Worm (Caenorhabditis elegans) whole organism, L2 larva: ENCODE measurements around the gene cab-1.
A peak's percentile ranks its signal among the peaks of the same experiment; 100 is the strongest.

ENCODE experiments used
- C34F6.9 ChIP-seq: fragments of 150-350 bp; optimal IDR thresholded peaks from 2 replicates; lab custom pipeline; 2014; ENCODE audit warnings: missing biosample characterization, missing genetic modification characterization
- F13H6.1 ChIP-seq: sonication (generic microtip); optimal IDR thresholded peaks from 2 replicates; lab custom pipeline; 2016; ENCODE audit warnings: missing genetic modification characterization, missing compliant biosample characterization
- R02D3.7 ChIP-seq: fragments of 150-350 bp; optimal IDR thresholded peaks from 2 replicates; lab custom pipeline; 2014; ENCODE audit warnings: missing biosample characterization, missing genetic modification characterization
- Y55F3AM.14 ChIP-seq: fragments of 200-800 bp; sonication (Bioruptor generic); optimal IDR thresholded peaks from 2 replicates; lab custom pipeline; 2018; ENCODE audit warnings: mild to moderate bottlenecking, missing genetic modification characterization, missing compliant biosample characterization
- ZK546.5 ChIP-seq: sonication (generic microtip); optimal IDR thresholded peaks from 2 replicates; lab custom pipeline; 2017; ENCODE audit warnings: missing biosample characterization, missing genetic modification characterization
- aly-2 ChIP-seq: fragments of 150-350 bp; optimal IDR thresholded peaks from 2 replicates; lab custom pipeline; 2014; ENCODE audit warnings: missing biosample characterization, missing genetic modification characterization
- ama-1 ChIP-seq: fragments of 150-350 bp; optimal IDR thresholded peaks from 2 replicates; lab custom pipeline; 2018; ENCODE audit warnings: inconsistent platforms
- blmp-1 ChIP-seq: sonication (generic microtip); optimal IDR thresholded peaks from 2 replicates; lab custom pipeline; 2017; ENCODE audit warnings: missing genetic modification characterization, mild to moderate bottlenecking, missing compliant biosample characterization, antibody characterized with exemption, moderate library complexity; ENCODE audit not compliant: insufficient read depth
- ceh-16 ChIP-seq: fragments of 150-350 bp; optimal IDR thresholded peaks from 2 replicates; lab custom pipeline; 2014; ENCODE audit warnings: missing biosample characterization, missing genetic modification characterization
- ceh-82 ChIP-seq: fragments of 150-350 bp; optimal IDR thresholded peaks from 2 replicates; lab custom pipeline; 2014; ENCODE audit warnings: missing biosample characterization, missing genetic modification characterization
- crh-2 ChIP-seq: sonication (generic microtip); optimal IDR thresholded peaks from 2 replicates; lab custom pipeline; 2017; ENCODE audit warnings: missing biosample characterization, missing genetic modification characterization
- dmd-4 ChIP-seq: sonication (generic microtip); optimal IDR thresholded peaks from 2 replicates; lab custom pipeline; 2017; ENCODE audit warnings: missing biosample characterization, missing genetic modification characterization
- elt-1 ChIP-seq: fragments of 150-350 bp; optimal IDR thresholded peaks from 2 replicates; lab custom pipeline; 2014; ENCODE audit warnings: missing biosample characterization, missing genetic modification characterization
- elt-3 ChIP-seq: sonication (generic microtip); optimal IDR thresholded peaks from 2 replicates; lab custom pipeline; 2017; ENCODE audit warnings: missing biosample characterization, missing genetic modification characterization
- fos-1 ChIP-seq: fragments of 150-350 bp; optimal IDR thresholded peaks from 2 replicates; lab custom pipeline; 2014; ENCODE audit warnings: missing biosample characterization, missing genetic modification characterization
- lin-11 ChIP-seq: fragments of 150-350 bp; sonication (generic microtip); optimal IDR thresholded peaks from 2 replicates; lab custom pipeline; 2014; ENCODE audit warnings: missing biosample characterization, missing genetic modification characterization, inconsistent platforms, mixed read lengths
- lin-13 ChIP-seq: fragments of 150-350 bp; optimal IDR thresholded peaks from 2 replicates; lab custom pipeline; 2014; ENCODE audit warnings: missing biosample characterization, missing genetic modification reagents, missing genetic modification characterization
- lin-39 ChIP-seq: fragments of 150-350 bp; optimal IDR thresholded peaks from 2 replicates; lab custom pipeline; 2014; ENCODE audit warnings: missing biosample characterization, missing genetic modification reagents, missing genetic modification characterization
- lsy-2 ChIP-seq, 2 experiments: fragments of 150-350 bp in 1 of 2; sonication (generic microtip) in 1 of 2; optimal IDR thresholded peaks; 2 replicates each; lab custom pipeline; 2014 to 2017; ENCODE audit warnings: missing biosample characterization in 2 of 2, missing genetic modification characterization in 2 of 2
- mab-5 ChIP-seq: fragments of 150-350 bp; optimal IDR thresholded peaks from 2 replicates; lab custom pipeline; 2014; ENCODE audit warnings: missing biosample characterization, missing genetic modification characterization
- mbf-1 ChIP-seq: sonication (generic microtip); optimal IDR thresholded peaks from 2 replicates; lab custom pipeline; 2017; ENCODE audit warnings: missing biosample characterization, missing genetic modification characterization
- mdl-1 ChIP-seq, 2 experiments: fragments of 150-350 bp in 1 of 2; sonication (generic microtip) in 1 of 2; optimal IDR thresholded peaks; 2 replicates each; lab custom pipeline; 2017; ENCODE audit warnings: missing biosample characterization in 2 of 2, missing genetic modification characterization in 2 of 2
- nhr-10 ChIP-seq: sonication (generic microtip); optimal IDR thresholded peaks from 2 replicates; lab custom pipeline; 2017; ENCODE audit warnings: missing biosample characterization, missing genetic modification characterization
- nhr-11 ChIP-seq: fragments of 150-350 bp; optimal IDR thresholded peaks from 2 replicates; lab custom pipeline; 2014; ENCODE audit warnings: missing biosample characterization, missing genetic modification characterization
- nhr-12 ChIP-seq: fragments of 150-350 bp; optimal IDR thresholded peaks from 2 replicates; lab custom pipeline; 2014; ENCODE audit warnings: missing biosample characterization, missing genetic modification characterization
- nhr-129 ChIP-seq: fragments of 150-350 bp; optimal IDR thresholded peaks from 2 replicates; lab custom pipeline; 2014; ENCODE audit warnings: missing biosample characterization, missing genetic modification characterization
- nhr-23 ChIP-seq: fragments of 150-350 bp; optimal IDR thresholded peaks from 2 replicates; lab custom pipeline; 2014; ENCODE audit warnings: missing biosample characterization, missing genetic modification reagents, missing genetic modification characterization
- nhr-237 ChIP-seq: fragments of 150-350 bp; optimal IDR thresholded peaks from 2 replicates; lab custom pipeline; 2014; ENCODE audit warnings: missing biosample characterization, missing genetic modification characterization
- nhr-25 ChIP-seq: fragments of 150-350 bp; sonication (generic microtip); optimal IDR thresholded peaks from 3 replicates; lab custom pipeline; 2014; ENCODE audit warnings: missing biosample characterization, missing genetic modification characterization
- nhr-77 ChIP-seq: fragments of 150-350 bp; optimal IDR thresholded peaks from 2 replicates; lab custom pipeline; 2014; ENCODE audit warnings: missing biosample characterization, missing genetic modification characterization
- peb-1 ChIP-seq: fragments of 150-350 bp; optimal IDR thresholded peaks from 2 replicates; lab custom pipeline; 2014; ENCODE audit warnings: missing biosample characterization, missing genetic modification characterization
- sem-4 ChIP-seq: fragments of 150-350 bp; optimal IDR thresholded peaks from 2 replicates; lab custom pipeline; 2014; ENCODE audit warnings: missing biosample characterization, missing genetic modification reagents, missing genetic modification characterization
- skn-1 ChIP-seq: sonication (generic microtip); optimal IDR thresholded peaks from 2 replicates; lab custom pipeline; 2017; ENCODE audit warnings: missing biosample characterization, missing genetic modification characterization
- sma-3 ChIP-seq: sonication (generic microtip); optimal IDR thresholded peaks from 2 replicates; lab custom pipeline; 2016; ENCODE audit warnings: missing genetic modification reagents, missing genetic modification characterization, missing compliant biosample characterization
- sma-9 ChIP-seq, 2 experiments: fragments of 150-350 bp in 1 of 2; sonication (generic microtip) in 1 of 2; optimal IDR thresholded peaks; 2 replicates each; lab custom pipeline; 2014 to 2016; ENCODE audit warnings: missing genetic modification characterization in 2 of 2, mild to moderate bottlenecking in 1 of 2, missing biosample characterization in 1 of 2, missing compliant biosample characterization in 1 of 2, missing genetic modification reagents in 1 of 2, moderate library complexity in 1 of 2
- snpc-4 ChIP-seq: fragments of 150-350 bp; optimal IDR thresholded peaks from 2 replicates; lab custom pipeline; 2014; ENCODE audit warnings: missing biosample characterization, missing genetic modification characterization
- unc-39 ChIP-seq: fragments of 150-350 bp; optimal IDR thresholded peaks from 2 replicates; lab custom pipeline; 2014; ENCODE audit warnings: missing biosample characterization, missing genetic modification characterization
- unc-55 ChIP-seq: fragments of 150-350 bp; sonication (generic microtip); optimal IDR thresholded peaks from 3 replicates; lab custom pipeline; 2014; ENCODE audit warnings: missing biosample characterization, missing genetic modification reagents, missing genetic modification characterization
- unc-62 ChIP-seq: fragments of 150-350 bp; optimal IDR thresholded peaks from 2 replicates; lab custom pipeline; 2014; ENCODE audit warnings: missing biosample characterization, missing genetic modification reagents, missing genetic modification characterization
- zag-1 ChIP-seq: fragments of 150-350 bp; optimal IDR thresholded peaks from 2 replicates; lab custom pipeline; 2014; ENCODE audit warnings: missing biosample characterization, missing genetic modification characterization
- ztf-11 ChIP-seq: sonication (generic microtip); optimal IDR thresholded peaks from 2 replicates; lab custom pipeline; 2017; ENCODE audit warnings: missing biosample characterization, missing genetic modification characterization
- ztf-4 ChIP-seq: fragments of 150-350 bp; optimal IDR thresholded peaks from 2 replicates; lab custom pipeline; 2014; ENCODE audit warnings: missing biosample characterization, missing genetic modification characterization

Gene cab-1

DNA sequence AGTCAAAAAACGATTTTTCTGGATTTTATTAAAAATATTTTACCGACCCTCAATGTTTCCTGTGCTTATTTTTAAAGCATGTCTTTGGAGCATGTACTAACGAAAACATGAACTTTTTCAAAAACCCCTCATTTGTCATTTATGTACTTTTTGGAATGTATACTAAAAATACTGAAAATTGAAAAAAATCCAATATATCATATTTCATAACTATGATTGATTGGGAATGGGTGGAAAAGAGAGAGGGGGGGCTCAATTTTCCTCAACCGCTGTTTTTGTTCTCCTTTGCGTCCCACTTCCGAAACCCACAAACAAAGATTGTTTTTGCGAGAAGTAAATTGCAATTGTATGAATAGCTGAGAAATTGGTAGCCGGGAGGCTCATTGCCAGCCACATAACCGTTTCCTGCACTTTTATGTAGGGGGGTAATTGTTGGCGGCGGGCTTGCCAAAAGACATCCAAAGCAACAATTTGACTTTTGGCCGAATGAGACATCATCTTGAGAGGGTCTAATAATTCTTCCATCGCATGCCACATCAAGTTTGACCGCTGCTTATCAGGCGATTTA lies 32.8 kb downstream of the cab-1 start:
- no peak for TF ChIP-seq nhr-12
- TF ChIP-seq mab-5 (tag; lab: Kevin White, UChicago): peak; percentile 48
- peak; percentile 73 for TF ChIP-seq unc-55 (GFP tag; lab: Kevin White, UChicago)

- no peak for TF ChIP-seq ceh-82 (tag; lab: Kevin White, UChicago)
- TF ChIP-seq blmp-1: no peak
- TF ChIP-seq nhr-129 (tag; lab: Kevin White, UChicago): peak; percentile 3
- TF ChIP-seq F13H6.1 (tag; lab: Kevin White, UChicago): peak; percentile 75
- TF ChIP-seq elt-1 (tag; lab: Kevin White, UChicago): no peak
- no peak for TF ChIP-seq nhr-12
- peak; percentile 58 for TF ChIP-seq sma-9 (GFP tag; optimal IDR thresholded peaks at IDR 0.05; lab: Kevin White, UChicago)
- TF ChIP-seq sma-9 (tag; optimal IDR thresholded peaks at IDR 0.05; lab: Kevin White, UChicago): no peak
- TF ChIP-seq mab-5 (tag; lab: Kevin White, UChicago): no peak
- TF ChIP-seq, all 48 proteins: peak for 3
Observed at ce11 chrX:12179090-12179488, 33.6 kb downstream of the cab-1 start.

ce11 chrX:12178351-12179089 lies 34.2 kb downstream of the cab-1 start:
- TF ChIP-seq sma-3 (GFP tag; lab: Kevin White, UChicago) (no peak), aly-2 (no peak), zag-1 (tag; lab: Kevin White, UChicago) (no peak), ztf-4 (tag; lab: Kevin White, UChicago) (no peak), ZK546.5 (tag; lab: Kevin White, UChicago) (no peak), unc-62 (GFP tag; lab: Kevin White, UChicago) (no peak), mab-5 (tag; lab: Kevin White, UChicago) (no peak), nhr-25 (tag; lab: Kevin White, UChicago) (peak; percentile 62), elt-3 (tag; lab: Kevin White, UChicago) (no peak), R02D3.7 (tag; lab: Kevin White, UChicago) (no peak), blmp-1 (no peak), nhr-237 (tag; lab: Kevin White, UChicago) (no peak), peb-1 (tag; lab: Kevin White, UChicago) (no peak), mbf-1 (tag; lab: Kevin White, UChicago) (no peak), C34F6.9 (tag; lab: Kevin White, UChicago) (peak; percentile 13), ceh-82 (tag; lab: Kevin White, UChicago) (no peak), unc-39 (tag; lab: Kevin White, UChicago) (no peak), nhr-11 (tag; lab: Kevin White, UChicago) (no peak), ztf-11 (tag; lab: Kevin White, UChicago) (no peak), sem-4 (tag; lab: Kevin White, UChicago) (peak; percentile 27), ceh-16 (tag; lab: Kevin White, UChicago) (no peak), nhr-10 (no peak), lin-39 (no peak), mdl-1 (tag; optimal IDR thresholded peaks at IDR 0.05; lab: Kevin White, UChicago) (no peak), lin-11 (tag; lab: Kevin White, UChicago) (no peak), snpc-4 (tag; lab: Kevin White, UChicago) (no peak), skn-1 (tag; lab: Kevin White, UChicago) (no peak), dmd-4 (tag; lab: Kevin White, UChicago) (no peak), nhr-23 (no peak), lin-13 (GFP tag; lab: Kevin White, UChicago) (no peak), unc-55 (GFP tag; lab: Kevin White, UChicago) (no peak), nhr-77 (tag; lab: Kevin White, UChicago) (no peak), ama-1 (lab: Kevin White, UChicago) (no peak), Y55F3AM.14 (GFP tag; lab: Kevin White, UChicago) (no peak), lsy-2 (tag; optimal IDR thresholded peaks at IDR 0.05; lab: Kevin White, UChicago) (peak in 1 of 2 experiments; percentile 7), fos-1 (no peak), crh-2 (tag; lab: Kevin White, UChicago) (peak; percentile 5), nhr-129 (tag; lab: Kevin White, UChicago) (no peak)
